Fruit fly (Drosophila melanogaster): Measurements from ENCODE around the gene RnpS1.
A peak's percentile ranks its signal among the peaks of the same experiment; 100 is the strongest.

Gene RnpS1

dm6 chr3R:9565895-9566294 is 14.1 kb downstream of the RnpS1 start, which contains the start of gene CG16789:
TSS of gene CG16789 (plus strand) at chr3R:9566195.
- TF ChIP-seq Myc (optimal IDR thresholded peaks at IDR 0.05) (no peak), Jra (GFP tag; optimal IDR thresholded peaks at IDR 0.05) (no peak), h (GFP tag; optimal IDR thresholded peaks at IDR 0.05) (no peak), Sp1 (GFP tag; optimal IDR thresholded peaks at IDR 0.05) (no peak), sage (GFP tag; optimal IDR thresholded peaks at IDR 0.05) (no peak), Dfd (GFP tag; optimal IDR thresholded peaks at IDR 0.05) (no peak), Rel (GFP tag; optimal IDR thresholded peaks at IDR 0.05) (no peak), Rel (tag; optimal IDR thresholded peaks at IDR 0.05) (no peak), OdsH (GFP tag; optimal IDR thresholded peaks at IDR 0.05) (no peak), rgr (GFP tag; optimal IDR thresholded peaks at IDR 0.05) (no peak), usp (GFP tag; optimal IDR thresholded peaks at IDR 0.05) (no peak)

dm6 chr3R:9570114-9570513 is 18.3 kb downstream of the RnpS1 start, which contains the start of gene CG16790:
TSS of gene CG16790 (minus strand) at chr3R:9570214.
- TF ChIP-seq rgr (GFP tag; optimal IDR thresholded peaks at IDR 0.05) (no peak), Sp1 (GFP tag; optimal IDR thresholded peaks at IDR 0.05) (no peak), brk (GFP tag; optimal IDR thresholded peaks at IDR 0.05) (no peak), Myc (optimal IDR thresholded peaks at IDR 0.05) (peak; percentile 47), Rel (GFP tag; optimal IDR thresholded peaks at IDR 0.05) (no peak), Rel (tag; optimal IDR thresholded peaks at IDR 0.05) (no peak)

dm6 chr3R:9570657-9571056 is 18.8 kb downstream of the RnpS1 start:
- TF ChIP-seq Rel (GFP tag; optimal IDR thresholded peaks at IDR 0.05) (no peak), Rel (tag; optimal IDR thresholded peaks at IDR 0.05) (peak; percentile 93), HLH106 (tag; optimal IDR thresholded peaks at IDR 0.05) (no peak), br (GFP tag; optimal IDR thresholded peaks at IDR 0.05) (no peak)

dm6 chr3R:9571523-9571922 is 19.7 kb downstream of the RnpS1 start, which contains the start of gene CG9396:
TSS of gene CG9396 (minus strand) at chr3R:9571623.
- TF ChIP-seq woc (GFP tag; optimal IDR thresholded peaks at IDR 0.05) = no peak
- no peak for TF ChIP-seq N (GFP tag; optimal IDR thresholded peaks at IDR 0.05)
- TF ChIP-seq sage (GFP tag; optimal IDR thresholded peaks at IDR 0.05) = no peak
- no peak for TF ChIP-seq Hr78 (GFP tag; optimal IDR thresholded peaks at IDR 0.05)
- TF ChIP-seq GATAd (GFP tag; optimal IDR thresholded peaks at IDR 0.05) = no peak
- no peak for TF ChIP-seq dl (GFP tag; optimal IDR thresholded peaks at IDR 0.05; ENCODE audit: insufficient read depth in 1 of 2, partially characterized antibody in 2 of 2)
- no peak for TF ChIP-seq HLH106 (tag; optimal IDR thresholded peaks at IDR 0.05)
- no peak for TF ChIP-seq Abd-B (GFP tag; optimal IDR thresholded peaks at IDR 0.05)
- no peak for TF ChIP-seq psq (GFP tag; optimal IDR thresholded peaks at IDR 0.05)
- no peak for TF ChIP-seq Dfd (GFP tag; optimal IDR thresholded peaks at IDR 0.05)

- TF ChIP-seq Dif (GFP tag; optimal IDR thresholded peaks at IDR 0.05; ENCODE audit: partially characterized antibody) (peak; percentile 63), jim (GFP tag; optimal IDR thresholded peaks at IDR 0.05) (no peak), brk (GFP tag; optimal IDR thresholded peaks at IDR 0.05) (no peak)
Observed at dm6 chr3R:9572929-9573811, 21.3 kb downstream of the RnpS1 start.

- TF ChIP-seq Mio (GFP tag; optimal IDR thresholded peaks at IDR 0.05) = peak; percentile 83
- TF ChIP-seq Hnf4 (GFP tag; optimal IDR thresholded peaks at IDR 0.05) = peak; percentile 97
- TF ChIP-seq OdsH (GFP tag; optimal IDR thresholded peaks at IDR 0.05) = peak; percentile 96
- peak in 1 of 2 experiments; percentile 98 for TF ChIP-seq foxo (GFP tag; optimal IDR thresholded peaks at IDR 0.05)
- TF ChIP-seq N (GFP tag; optimal IDR thresholded peaks at IDR 0.05) = no peak
- peak; percentile 94 for TF ChIP-seq fru (GFP tag; optimal IDR thresholded peaks at IDR 0.05)
- TF ChIP-seq sage (GFP tag; optimal IDR thresholded peaks at IDR 0.05) = peak; percentile 89
- peak; percentile 77 for TF ChIP-seq Rel (GFP tag; optimal IDR thresholded peaks at IDR 0.05)
- peak; percentile 74 for TF ChIP-seq Rel (tag; optimal IDR thresholded peaks at IDR 0.05)
- TF ChIP-seq sv (GFP tag; optimal IDR thresholded peaks at IDR 0.05) = peak; percentile 98
- peak; percentile 52 for TF ChIP-seq jim (GFP tag; optimal IDR thresholded peaks at IDR 0.05)
- peak; percentile 98 for TF ChIP-seq rgr (GFP tag; optimal IDR thresholded peaks at IDR 0.05)
- TF ChIP-seq dmrt93B (GFP tag; optimal IDR thresholded peaks at IDR 0.05) = peak; percentile 95
- peak; percentile 88 for TF ChIP-seq CG9705 (GFP tag; optimal IDR thresholded peaks at IDR 0.05)
- TF ChIP-seq Vsx2 (GFP tag; optimal IDR thresholded peaks at IDR 0.05; ENCODE audit: partially characterized antibody) = no peak
- no peak for TF ChIP-seq usp (GFP tag; optimal IDR thresholded peaks at IDR 0.05)
- peak; percentile 94 for TF ChIP-seq psq (GFP tag; optimal IDR thresholded peaks at IDR 0.05)
- no peak for TF ChIP-seq Dfd (GFP tag; optimal IDR thresholded peaks at IDR 0.05)
- peak; percentile 95 for TF ChIP-seq ey (GFP tag; optimal IDR thresholded peaks at IDR 0.05)
- TF ChIP-seq lola (GFP tag; optimal IDR thresholded peaks at IDR 0.05) = no peak
- TF ChIP-seq Dif (GFP tag; optimal IDR thresholded peaks at IDR 0.05; ENCODE audit: partially characterized antibody) = no peak
- TF ChIP-seq pan (optimal IDR thresholded peaks at IDR 0.05) = no peak
- TF ChIP-seq GATAd (GFP tag; optimal IDR thresholded peaks at IDR 0.05) = peak; percentile 92
- TF ChIP-seq tai (GFP tag; optimal IDR thresholded peaks at IDR 0.05) = no peak
Observed at dm6 chr3R:9573812-9574587, 22.2 kb downstream of the RnpS1 start, which contains the start of gene CG9399. TSS of gene CG9399 (minus strand) at chr3R:9574211.

All from whole organism, wandering third instar larva.